Fruit fly (Drosophila melanogaster): ENCODE measurements around the gene Vha100-4.

Gene Vha100-4

DNA sequence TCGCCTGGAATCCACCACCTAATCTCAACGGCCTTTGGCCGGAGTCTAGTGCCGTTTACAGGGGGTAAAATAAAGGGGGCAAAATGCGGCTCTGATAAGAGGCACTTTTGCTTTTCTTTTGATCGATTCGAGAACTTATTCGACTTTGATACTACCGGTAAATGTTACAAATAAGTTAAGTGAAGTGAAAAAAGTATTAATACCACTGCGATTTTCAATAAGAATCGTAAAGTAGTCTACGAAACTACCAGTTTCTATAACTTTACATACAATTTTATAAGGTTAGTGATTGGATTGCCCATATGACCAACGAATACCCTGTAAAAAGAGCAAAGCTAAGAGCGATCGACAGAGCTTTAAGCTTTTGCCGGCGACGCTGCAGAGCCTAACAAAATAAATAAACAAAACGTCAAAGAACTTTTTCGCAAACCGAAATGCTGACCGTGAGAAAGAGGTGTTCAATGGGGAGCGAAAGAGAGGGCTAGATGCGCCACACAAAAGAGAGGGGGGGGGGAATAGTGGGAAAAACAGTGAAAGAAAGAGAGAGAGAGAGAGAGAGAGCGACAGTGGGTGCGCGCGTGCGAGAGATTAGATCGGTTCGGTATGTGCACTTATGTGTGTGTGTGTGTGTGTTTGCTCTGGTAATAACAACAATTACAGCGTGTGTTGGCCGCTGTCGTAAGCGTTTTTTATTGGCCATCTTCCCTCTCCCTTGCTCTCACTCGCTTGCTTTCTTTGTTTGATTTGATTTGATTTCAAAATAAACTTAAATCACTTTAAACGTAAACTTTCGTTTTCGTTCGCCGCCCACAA, 47.2 kb upstream of the Vha100-4 start (continued):
- TF ChIP-seq CG17568 (GFP tag; optimal IDR thresholded peaks at IDR 0.05): no peak
- TF ChIP-seq run (tag; optimal IDR thresholded peaks at IDR 0.05): no peak
- peak; percentile 55 for TF ChIP-seq zfh2 (GFP tag; optimal IDR thresholded peaks at IDR 0.05)
- TF ChIP-seq luna (GFP tag; optimal IDR thresholded peaks at IDR 0.05): no peak
- TF ChIP-seq pros (GFP tag; optimal IDR thresholded peaks at IDR 0.05): no peak
- TF ChIP-seq Ravus (GFP tag; IDR thresholded peaks at IDR 0.05): peak; percentile 15; the same call in 1 of the 2 replicates
- no peak for TF ChIP-seq CG15601 (tag; optimal IDR thresholded peaks at IDR 0.05)
- TF ChIP-seq wdn (GFP tag; IDR thresholded peaks at IDR 0.05): no peak
- peak; percentile 50; the same call in 1 of the 2 replicates for TF ChIP-seq CG14014 (GFP tag; IDR thresholded peaks at IDR 0.05)
- TF ChIP-seq CG18476 (GFP tag; optimal IDR thresholded peaks at IDR 0.05): peak; percentile 71
- peak; percentile 65 for TF ChIP-seq lmd (GFP tag; IDR thresholded peaks at IDR 0.05)
- TF ChIP-seq klu (GFP tag; IDR thresholded peaks at IDR 0.05): no peak
- peak; percentile 34 for TF ChIP-seq CG9609 (GFP tag; optimal IDR thresholded peaks at IDR 0.05)
- TF ChIP-seq CG12659 (GFP tag; optimal IDR thresholded peaks at IDR 0.05): peak; percentile 51
- peak; percentile 77 for TF ChIP-seq CG17359 (tag; optimal IDR thresholded peaks at IDR 0.05)
- TF ChIP-seq schlank (tag; optimal IDR thresholded peaks at IDR 0.05): no peak
- TF ChIP-seq CG3726 (GFP tag; IDR thresholded peaks at IDR 0.05): 0 out of 3 replicates have a peak, but pooled peaks have one; percentile 28
- no peak for TF ChIP-seq CG9797 (GFP tag; optimal IDR thresholded peaks at IDR 0.05)
- no peak for TF ChIP-seq da (GFP tag; optimal IDR thresholded peaks at IDR 0.05)
- TF ChIP-seq tna (GFP tag; IDR thresholded peaks at IDR 0.05; ENCODE audit: partially characterized antibody): no peak
- TF ChIP-seq onecut (GFP tag; IDR thresholded peaks at IDR 0.05): no peak
- TF ChIP-seq ase (GFP tag; IDR thresholded peaks at IDR 0.05): peak; percentile 47; the same call in 2 of the 3 replicates
- no peak for TF ChIP-seq nom (GFP tag; optimal IDR thresholded peaks at IDR 0.05)
- peak; percentile 58 for TF ChIP-seq esg (GFP tag; conservative IDR thresholded peaks at IDR 0.05)
- no peak; the same call in 2 of the 3 replicates for TF ChIP-seq CG17361 (GFP tag; IDR thresholded peaks at IDR 0.05)
- TF ChIP-seq sisA (GFP tag; IDR thresholded peaks at IDR 0.05): peak; percentile 61
- peak; percentile 33 for TF ChIP-seq CG3995 (GFP tag; optimal IDR thresholded peaks at IDR 0.05)
- TF ChIP-seq CG14710 (tag; optimal IDR thresholded peaks at IDR 0.05): no peak
- TF ChIP-seq CG1233 (GFP tag; optimal IDR thresholded peaks at IDR 0.05): peak; percentile 57
- TF ChIP-seq CG15073 (GFP tag; optimal IDR thresholded peaks at IDR 0.05): no peak
- peak; percentile 71 for TF ChIP-seq pho (GFP tag; optimal IDR thresholded peaks at IDR 0.05)
- TF ChIP-seq CG11398 (GFP tag; optimal IDR thresholded peaks at IDR 0.05): no peak
- no peak for TF ChIP-seq psq (GFP tag; optimal IDR thresholded peaks at IDR 0.05)
- peak; percentile 61 for TF ChIP-seq CG10654 (GFP tag; optimal IDR thresholded peaks at IDR 0.05)
- no peak; the same call in 1 of the 3 replicates for TF ChIP-seq croc (GFP tag; conservative IDR thresholded peaks at IDR 0.05)
- TF ChIP-seq slou (GFP tag; optimal IDR thresholded peaks at IDR 0.05): no peak
- peak; percentile 31 for TF ChIP-seq CG12236 (GFP tag; optimal IDR thresholded peaks at IDR 0.05)
- TF ChIP-seq CG12769 (tag; optimal IDR thresholded peaks at IDR 0.05): peak; percentile 62
- TF ChIP-seq Sox102F (GFP tag; optimal IDR thresholded peaks at IDR 0.05): peak; percentile 82
- TF ChIP-seq CG2199 (GFP tag; IDR thresholded peaks at IDR 0.05): no peak
- TF ChIP-seq CG15269 (tag; optimal IDR thresholded peaks at IDR 0.05): peak; percentile 63
- TF ChIP-seq br (optimal IDR thresholded peaks at IDR 0.05): no peak
- TF ChIP-seq Oaz (GFP tag; IDR thresholded peaks at IDR 0.05): 0 out of 2 replicates have a peak, but pooled peaks have one; percentile 27
- TF ChIP-seq pan (optimal IDR thresholded peaks at IDR 0.05): no peak
- peak in 1 of 2 experiments; percentile 58 for TF ChIP-seq pan (GFP tag; optimal IDR thresholded peaks at IDR 0.05 in 1 of 2, IDR thresholded peaks at IDR 0.05 in 1 of 2)
- TF ChIP-seq dati (GFP tag; IDR thresholded peaks at IDR 0.05): 0 out of 2 replicates have a peak, but pooled peaks have one; percentile 24
- peak; percentile 7 for TF ChIP-seq CG10543 (GFP tag; optimal IDR thresholded peaks at IDR 0.05)
- no peak for TF ChIP-seq CG6683 (GFP tag; optimal IDR thresholded peaks at IDR 0.05)
- no peak for TF ChIP-seq pzg (GFP tag; optimal IDR thresholded peaks at IDR 0.05)
- TF ChIP-seq CG30403 (GFP tag; optimal IDR thresholded peaks at IDR 0.05): peak; percentile 69

Measured in whole organism, embryonic.